Fruit fly (Drosophila melanogaster) whole organism, embryonic: ENCODE results near the gene Atg13.

Source experiments
- ATbp ChIP-seq: fragments of 200-800 bp; sonication (Bioruptor generic); optimal IDR thresholded peaks from 2 replicates; lab custom pipeline; 2017; ENCODE audit warnings: missing biosample characterization, mild to moderate bottlenecking, missing genetic modification characterization, missing genetic modification reagents
- CG10321 ChIP-seq: fragments of 200-800 bp; sonication (Bioruptor generic); IDR thresholded peaks from 2 replicates; pipeline ENCODE4 v1.3.6; 2022; ENCODE audit warnings: missing biosample characterization, missing genetic modification characterization
- CG10366 ChIP-seq: fragments of 200-800 bp; sonication (Bioruptor generic); IDR thresholded peaks from 2 replicates; pipeline ENCODE4 v1.3.6; 2022; ENCODE audit warnings: missing biosample characterization, missing genetic modification characterization
- CG11456 ChIP-seq: fragments of 200-800 bp; sonication (Bioruptor generic); IDR thresholded peaks from 3 replicates; pipeline ENCODE4 v1.3.6; 2022; ENCODE audit warnings: missing biosample characterization, missing genetic modification characterization
- CG1233 ChIP-seq: fragments of 200-800 bp; sonication (Bioruptor generic); optimal IDR thresholded peaks from 4 replicates; lab custom pipeline; 2018; ENCODE audit warnings: missing biosample characterization, mild to moderate bottlenecking, missing genetic modification characterization
- CG12391 ChIP-seq: fragments of 200-800 bp; sonication (Bioruptor generic); optimal IDR thresholded peaks from 3 replicates; lab custom pipeline; 2018; ENCODE audit warnings: missing biosample characterization, mild to moderate bottlenecking, missing genetic modification characterization, moderate library complexity
- CG13123 ChIP-seq: fragments of 200-800 bp; sonication (Bioruptor generic); optimal IDR thresholded peaks from 2 replicates; lab custom pipeline; 2016; ENCODE audit warnings: missing biosample characterization, missing genetic modification characterization
- CG1602 ChIP-seq: fragments of 200-800 bp; sonication (Bioruptor generic); optimal IDR thresholded peaks from 3 replicates; lab custom pipeline; 2016; ENCODE audit warnings: missing biosample characterization, missing genetic modification characterization
- CG1647 ChIP-seq: fragments of 200-800 bp; sonication (Bioruptor generic); optimal IDR thresholded peaks from 3 replicates; lab custom pipeline; 2016; ENCODE audit warnings: missing biosample characterization, missing genetic modification characterization
- CG17385 ChIP-seq: fragments of 200-800 bp; sonication (Bioruptor generic); optimal IDR thresholded peaks from 3 replicates; lab custom pipeline; 2018; ENCODE audit warnings: missing biosample characterization, mild to moderate bottlenecking, missing genetic modification characterization
- CG17568 ChIP-seq: fragments of 200-800 bp; sonication (Bioruptor generic); optimal IDR thresholded peaks from 2 replicates; lab custom pipeline; 2018; ENCODE audit warnings: missing biosample characterization, mild to moderate bottlenecking, missing genetic modification characterization, moderate library complexity
- CG18011 ChIP-seq: fragments of 200-800 bp; sonication (Bioruptor generic); optimal IDR thresholded peaks from 2 replicates; lab custom pipeline; 2017; ENCODE audit warnings: missing biosample characterization, missing genetic modification characterization, mild to moderate bottlenecking, moderate library complexity, missing genotype
- CG18262 ChIP-seq: fragments of 200-800 bp; optimal IDR thresholded peaks from 3 replicates; lab custom pipeline; 2019; ENCODE audit warnings: missing biosample characterization, mild to moderate bottlenecking, missing genetic modification characterization, moderate library complexity
- CG2199 ChIP-seq: fragments of 200-800 bp; sonication (Bioruptor generic); IDR thresholded peaks from 3 replicates; pipeline ENCODE4 v1.3.6; 2022; ENCODE audit warnings: missing biosample characterization, missing genetic modification characterization
- CG3281 ChIP-seq: fragments of 200-800 bp; sonication (Bioruptor generic); optimal IDR thresholded peaks from 3 replicates; lab custom pipeline; 2017; ENCODE audit warnings: missing biosample characterization, mild to moderate bottlenecking, missing genetic modification characterization
- CG34376 ChIP-seq: fragments of 200-800 bp; sonication (Bioruptor generic); optimal IDR thresholded peaks from 2 replicates; lab custom pipeline; 2018; ENCODE audit warnings: missing biosample characterization, mild to moderate bottlenecking, missing genetic modification characterization
- CG42726 ChIP-seq: fragments of 200-800 bp; sonication (Bioruptor generic); IDR thresholded peaks from 2 replicates; pipeline ENCODE4 v1.3.6; 2022; ENCODE audit warnings: missing biosample characterization, missing genetic modification characterization; ENCODE audit not compliant: partially characterized antibody
- CG4424 ChIP-seq: fragments of 200-800 bp; sonication (Bioruptor generic); optimal IDR thresholded peaks from 3 replicates; lab custom pipeline; 2016; ENCODE audit warnings: missing biosample characterization, missing genetic modification characterization
- CG6854 ChIP-seq: fragments of 200-800 bp; sonication (Bioruptor generic); optimal IDR thresholded peaks from 3 replicates; lab custom pipeline; 2017; ENCODE audit warnings: missing biosample characterization, mild to moderate bottlenecking, missing genetic modification characterization
- CG7372 ChIP-seq: fragments of 200-800 bp; sonication (Bioruptor generic); IDR thresholded peaks from 2 replicates; pipeline ENCODE4 v1.3.6; 2022; ENCODE audit warnings: missing biosample characterization, missing genetic modification characterization
- CG7839 ChIP-seq: fragments of 200-800 bp; sonication (Bioruptor generic); optimal IDR thresholded peaks from 3 replicates; lab custom pipeline; 2018; ENCODE audit warnings: missing biosample characterization, mild to moderate bottlenecking, missing genetic modification characterization, moderate library complexity
- CG8290 ChIP-seq, 3 experiments: fragments of 200-800 bp; sonication (Bioruptor generic); optimal IDR thresholded peaks; 2 replicates each; lab custom pipeline; 2016 to 2019; ENCODE audit warnings: missing biosample characterization in 3 of 3, missing genetic modification characterization in 3 of 3, mild to moderate bottlenecking in 2 of 3, moderate library complexity in 1 of 3
- Dbx ChIP-seq: fragments of 200-800 bp; sonication (Bioruptor generic); IDR thresholded peaks from 3 replicates; pipeline ENCODE4 v1.3.6; 2022; ENCODE audit warnings: missing biosample characterization, missing genetic modification characterization
- Fer3 ChIP-seq: fragments of 200-800 bp; sonication (Bioruptor generic); optimal IDR thresholded peaks from 2 replicates; lab custom pipeline; 2018; ENCODE audit warnings: missing biosample characterization, mild to moderate bottlenecking, missing genetic modification characterization, moderate library complexity
- Hr78 ChIP-seq, 2 experiments: fragments of 200-800 bp in 1 of 2; fragments of >200 bp in 1 of 2; sonication (Bioruptor generic) in 1 of 2; optimal IDR thresholded peaks; 2 replicates each; lab custom pipeline; 2017 to 2019; ENCODE audit warnings: missing biosample characterization in 2 of 2, missing genetic modification characterization in 2 of 2, mild to moderate bottlenecking in 1 of 2, moderate library complexity in 1 of 2
- NFAT ChIP-seq: fragments of 200-800 bp; sonication (Bioruptor generic); IDR thresholded peaks from 2 replicates; pipeline ENCODE4 v1.3.6; 2022; ENCODE audit warnings: missing biosample characterization, missing genetic modification characterization
- Ravus ChIP-seq: fragments of 200-800 bp; sonication (Bioruptor generic); IDR thresholded peaks from 2 replicates; pipeline ENCODE4 v1.3.6; 2022; ENCODE audit warnings: missing biosample characterization, missing genetic modification characterization
- Sin3A ChIP-seq: fragments of >200 bp; optimal IDR thresholded peaks from 2 replicates; lab custom pipeline; 2018
- abd-A ChIP-seq: fragments of 200-800 bp; sonication (Bioruptor generic); optimal IDR thresholded peaks from 3 replicates; lab custom pipeline; 2019; ENCODE audit warnings: missing biosample characterization, mild to moderate bottlenecking, missing genetic modification characterization, moderate library complexity
- caup ChIP-seq: fragments of 200-800 bp; sonication (Bioruptor generic); optimal IDR thresholded peaks from 3 replicates; lab custom pipeline; 2017; ENCODE audit warnings: missing biosample characterization, mild to moderate bottlenecking, missing genetic modification characterization, moderate library complexity; ENCODE audit not compliant: severe bottlenecking
- cg ChIP-seq: fragments of 200-800 bp; sonication (Bioruptor generic); optimal IDR thresholded peaks from 3 replicates; lab custom pipeline; 2019; ENCODE audit warnings: missing biosample characterization, mild to moderate bottlenecking, missing genetic modification characterization, moderate library complexity
- chinmo ChIP-seq: fragments of 200-800 bp; sonication (Bioruptor generic); IDR thresholded peaks from 4 replicates; pipeline ENCODE4 v1.3.6; 2022; ENCODE audit warnings: missing biosample characterization, missing genetic modification characterization; ENCODE audit not compliant: partially characterized antibody
- chm ChIP-seq: fragments of 200-800 bp; sonication (Bioruptor generic); IDR thresholded peaks from 2 replicates; pipeline ENCODE4 v1.3.6; 2022; ENCODE audit warnings: missing biosample characterization, missing genetic modification characterization
- dmrt99B ChIP-seq: fragments of 200-800 bp; sonication (Bioruptor generic); optimal IDR thresholded peaks from 2 replicates; lab custom pipeline; 2018; ENCODE audit warnings: missing biosample characterization, mild to moderate bottlenecking, missing genetic modification characterization, moderate library complexity
- eyg ChIP-seq: fragments of 200-800 bp; sonication (Bioruptor generic); optimal IDR thresholded peaks from 3 replicates; lab custom pipeline; 2016; ENCODE audit warnings: missing biosample characterization, missing genetic modification characterization
- gce ChIP-seq: fragments of 200-800 bp; sonication (Bioruptor generic); IDR thresholded peaks from 3 replicates; pipeline ENCODE4 v1.3.6; 2022; ENCODE audit warnings: missing biosample characterization, missing genetic modification characterization
- gsb-n ChIP-seq: fragments of 200-800 bp; sonication (Bioruptor generic); optimal IDR thresholded peaks from 3 replicates; lab custom pipeline; 2018; ENCODE audit warnings: missing biosample characterization, mild to moderate bottlenecking, missing genetic modification characterization
- lab ChIP-seq: fragments of 200-800 bp; sonication (Bioruptor generic); optimal IDR thresholded peaks from 3 replicates; lab custom pipeline; 2017; ENCODE audit warnings: missing biosample characterization, missing genetic modification characterization, mild to moderate bottlenecking, moderate library complexity, missing genetic modification reagents
- pan ChIP-seq, 4 experiments: fragments of >200 bp in 3 of 4; fragments of 200-800 bp in 1 of 4; sonication (Bioruptor generic) in 1 of 4; optimal IDR thresholded peaks in 3 of 4; IDR thresholded peaks in 1 of 4; 2 replicates each; pipeline versions ENCODE4 v1.3.6 to Lab custom; 2017 to 2022; ENCODE audit warnings: missing biosample characterization in 2 of 4, missing genetic modification characterization in 2 of 4, mixed read lengths in 1 of 4
- pnt ChIP-seq: fragments of 200-800 bp; sonication (Bioruptor generic); optimal IDR thresholded peaks from 3 replicates; lab custom pipeline; 2016; ENCODE audit warnings: missing biosample characterization, missing genetic modification characterization
- sc ChIP-seq, 3 experiments: fragments of >200 bp in 2 of 3; fragments of 200-800 bp in 1 of 3; sonication (Bioruptor generic) in 1 of 3; optimal IDR thresholded peaks; 2 replicates in 2 of 3; 3 replicates in 1 of 3; lab custom pipeline; 2017; ENCODE audit warnings: mild to moderate bottlenecking in 1 of 3, missing biosample characterization in 1 of 3, missing genetic modification characterization in 1 of 3, missing genetic modification reagents in 1 of 3
- sisA ChIP-seq: fragments of 200-800 bp; sonication (Bioruptor generic); IDR thresholded peaks from 2 replicates; pipeline ENCODE4 v1.3.6; 2022; ENCODE audit warnings: missing biosample characterization, missing genetic modification characterization
- slp2 ChIP-seq: fragments of 200-800 bp; sonication (Bioruptor generic); optimal IDR thresholded peaks from 2 replicates; lab custom pipeline; 2016; ENCODE audit warnings: missing biosample characterization, missing genetic modification characterization
- sob ChIP-seq: fragments of 200-800 bp; sonication (Bioruptor generic); IDR thresholded peaks from 2 replicates; pipeline ENCODE4 v1.3.6; 2022; ENCODE audit warnings: missing biosample characterization, missing genetic modification characterization
- ttk ChIP-seq: fragments of 200-800 bp; sonication (Bioruptor generic); IDR thresholded peaks from 2 replicates; pipeline ENCODE4 v2.1.2; 2022; ENCODE audit warnings: missing biosample characterization, missing genetic modification characterization
- unc-4 ChIP-seq: fragments of 200-800 bp; sonication (Bioruptor generic); IDR thresholded peaks from 2 replicates; pipeline ENCODE4 v1.3.6; 2022; ENCODE audit warnings: missing biosample characterization, missing genetic modification characterization; ENCODE audit not compliant: partially characterized antibody
- zfh2 ChIP-seq: fragments of 200-800 bp; sonication (Bioruptor generic); optimal IDR thresholded peaks from 2 replicates; lab custom pipeline; 2016; ENCODE audit warnings: missing biosample characterization, missing genetic modification characterization

Gene Atg13

DNA sequence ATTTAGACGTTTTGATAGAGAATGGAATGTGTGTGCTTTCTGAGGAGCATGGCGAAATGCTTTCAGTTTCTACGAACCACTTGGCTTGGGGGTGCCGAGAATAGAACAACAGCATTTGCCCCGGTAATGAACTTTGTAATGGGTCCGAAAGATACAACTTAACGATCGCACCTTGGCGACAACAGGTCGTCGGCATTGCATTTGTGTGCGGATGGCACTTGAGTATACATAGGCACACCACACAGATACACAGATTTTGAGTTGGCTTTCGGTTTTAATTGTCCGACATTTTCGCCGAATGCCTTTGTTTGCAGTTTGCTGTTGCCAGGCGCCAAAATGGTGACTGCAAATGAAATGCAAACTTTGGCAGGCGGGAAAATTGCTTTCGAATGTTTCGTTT, 4.4 kb downstream of the Atg13 start:
- peak in 1 of 2 experiments; percentile 31 for TF ChIP-seq Hr78 (GFP tag; optimal IDR thresholded peaks at IDR 0.05; lab: Kevin White, UChicago)
- TF ChIP-seq gce (GFP tag; lab: Robert Waterston, UW), result no peak
- peak; percentile 22 for TF ChIP-seq CG34376 (GFP tag; lab: Kevin White, UChicago)
- TF ChIP-seq CG2199 (GFP tag; lab: Robert Waterston, UW), result 0 out of 3 replicates have a peak, but pooled peaks have one; percentile 6
- no peak for TF ChIP-seq abd-A (tag; lab: Kevin White, UChicago)
- TF ChIP-seq cg (GFP tag; lab: Kevin White, UChicago), result peak; percentile 3
- TF ChIP-seq CG8290 (GFP tag; optimal IDR thresholded peaks at IDR 0.05; lab: Kevin White, UChicago), result no peak
- TF ChIP-seq CG8290 (tag; optimal IDR thresholded peaks at IDR 0.05; lab: Kevin White, UChicago), result peak in 1 of 2 experiments; percentile 34
- 0 out of 2 replicates have a peak, but pooled peaks have one; percentile 10 for TF ChIP-seq chm
- peak; percentile 52; the same call in 1 of the 4 replicates for TF ChIP-seq chinmo (GFP tag; lab: Robert Waterston, UW)
- TF ChIP-seq, all 482 proteins: peak for 7

DNA sequence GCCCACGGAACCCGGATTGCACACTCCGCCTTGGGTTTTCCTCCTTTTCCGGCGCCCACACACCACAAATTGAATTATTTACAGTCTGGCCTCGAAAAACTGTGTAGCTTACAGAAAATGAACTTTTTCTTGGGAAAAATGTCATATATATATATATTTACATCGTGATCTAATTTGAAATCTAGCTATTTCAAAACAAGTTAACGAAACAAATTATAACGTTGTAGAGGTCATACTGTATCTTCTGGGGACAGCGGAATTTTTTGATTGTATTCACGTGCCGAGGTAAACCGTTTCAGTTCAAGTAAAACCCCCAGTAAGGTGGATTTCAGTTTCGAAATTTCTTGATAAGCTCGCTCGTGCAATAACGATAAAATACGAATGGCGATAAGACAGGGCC, 4.8 kb downstream of the Atg13 start:
- no peak for TF ChIP-seq sc (optimal IDR thresholded peaks at IDR 0.05; lab: Kevin White, UChicago)
- TF ChIP-seq sc (GFP tag; optimal IDR thresholded peaks at IDR 0.05; lab: Kevin White, UChicago), result no peak
- peak; percentile 68 for TF ChIP-seq sisA (GFP tag; lab: Robert Waterston, UW)
- peak; percentile 39 for TF ChIP-seq CG12391 (tag; lab: Kevin White, UChicago)
- peak; percentile 26 for TF ChIP-seq CG3281
- TF ChIP-seq CG10321 (GFP tag; lab: Robert Waterston, UW), result peak; percentile 25; the same call in 1 of the 2 replicates
- TF ChIP-seq CG42726 (GFP tag; lab: Robert Waterston, UW), result no peak
- no peak for TF ChIP-seq unc-4 (GFP tag; lab: Robert Waterston, UW)
- peak; percentile 57 for TF ChIP-seq CG7839 (tag; lab: Kevin White, UChicago)
- peak; percentile 38 for TF ChIP-seq CG17385
- peak; percentile 59 for TF ChIP-seq Ravus (GFP tag; lab: Robert Waterston, UW)
- TF ChIP-seq ATbp, result peak; percentile 61
- TF ChIP-seq eyg, result no peak
- TF ChIP-seq Sin3A (lab: Kevin White, UChicago), result no peak
- no peak for TF ChIP-seq slp2
- peak; percentile 1 for TF ChIP-seq CG1647 (GFP tag; lab: Kevin White, UChicago)
- peak; percentile 1 for TF ChIP-seq gsb-n (tag; lab: Kevin White, UChicago)
- peak; percentile 53 for TF ChIP-seq NFAT (GFP tag; lab: Robert Waterston, UW)
- no peak for TF ChIP-seq zfh2 (GFP tag; lab: Kevin White, UChicago)
- 0 out of 3 replicates have a peak, but pooled peaks have one; percentile 56 for TF ChIP-seq CG11456
- peak; percentile 17 for TF ChIP-seq caup (GFP tag; lab: Kevin White, UChicago)
- peak; percentile 52 for TF ChIP-seq dmrt99B
- peak; percentile 21 for TF ChIP-seq CG4424 (GFP tag; lab: Kevin White, UChicago)
- TF ChIP-seq CG18262 (tag; lab: Kevin White, UChicago), result no peak
- peak; percentile 78 for TF ChIP-seq CG10366 (GFP tag; lab: Robert Waterston, UW)
- TF ChIP-seq CG17568, result peak; percentile 48
- no peak for TF ChIP-seq pan (optimal IDR thresholded peaks at IDR 0.05; lab: Kevin White, UChicago)
- TF ChIP-seq pan (GFP tag; optimal IDR thresholded peaks at IDR 0.05 in 1 of 2, IDR thresholded peaks at IDR 0.05 in 1 of 2), result peak in 1 of 2 experiments; percentile 80
- TF ChIP-seq ttk, result peak; percentile 64
- TF ChIP-seq pnt, result no peak
- peak; percentile 28 for TF ChIP-seq CG1602 (GFP tag; lab: Kevin White, UChicago)
- TF ChIP-seq sob (GFP tag; lab: Robert Waterston, UW), result peak; percentile 62
- peak; percentile 24 for TF ChIP-seq CG1233
- TF ChIP-seq Dbx (GFP tag; lab: Robert Waterston, UW), result peak; percentile 71
- TF ChIP-seq CG6854 (GFP tag; lab: Kevin White, UChicago), result no peak
- no peak for TF ChIP-seq CG13123 (GFP tag; lab: Kevin White, UChicago)
- TF ChIP-seq lab (GFP tag; lab: Kevin White, UChicago), result peak; percentile 74
- peak; percentile 66 for TF ChIP-seq Fer3 (tag; lab: Kevin White, UChicago)
- TF ChIP-seq CG18011, result no peak
- TF ChIP-seq CG7372 (GFP tag; lab: Robert Waterston, UW), result peak; percentile 9; the same call in 1 of the 2 replicates
